Worm (Caenorhabditis elegans): ENCODE results near the gene cdk-11.2.

- no peak for TF ChIP-seq unc-62 (GFP tag; optimal IDR thresholded peaks at IDR 0.05)
- TF ChIP-seq snpc-4 (tag; optimal IDR thresholded peaks at IDR 0.05), result no peak
- no peak for TF ChIP-seq blmp-1 (tag; optimal IDR thresholded peaks at IDR 0.05)
- no peak for TF ChIP-seq lsy-2 (tag; optimal IDR thresholded peaks at IDR 0.05)
Observed at ce11 chrX:10433863-10434262, 14.3 kb upstream of the cdk-11.2 start.

Data from whole organism, mixed stage, embryonic.